Fruit fly (Drosophila melanogaster) whole organism: ENCODE data around the gene wwk.

ENCODE experiments used
- CG8478 ChIP-seq: fragments of >200 bp; optimal IDR thresholded peaks from 2 replicates; lab custom pipeline; 2018; ENCODE audit warnings: inconsistent platforms
- Dll ChIP-seq: fragments of >200 bp; optimal IDR thresholded peaks from 2 replicates; lab custom pipeline; 2017
- EcR ChIP-seq, 2 experiments: fragments of >200 bp; optimal IDR thresholded peaks; 2 replicates each; lab custom pipeline; 2017; ENCODE audit warnings: missing biosample characterization in 2 of 2, missing genetic modification characterization in 2 of 2, missing genetic modification reagents in 2 of 2
- pan ChIP-seq: fragments of >200 bp; optimal IDR thresholded peaks from 2 replicates; lab custom pipeline; 2017
- psq ChIP-seq: fragments of >200 bp; optimal IDR thresholded peaks from 2 replicates; lab custom pipeline; 2017
- usp ChIP-seq: fragments of >200 bp; optimal IDR thresholded peaks from 2 replicates; lab custom pipeline; 2017; ENCODE audit warnings: missing biosample characterization, missing genetic modification characterization, mixed read lengths

dm6 chr2L:15055105-15055504 lies 19.5 kb upstream of the wwk start:
- TF ChIP-seq psq (lab: Kevin White, UChicago) (no peak), pan (lab: Kevin White, UChicago) (no peak), usp (GFP tag; lab: Kevin White, UChicago) (no peak), CG8478 (lab: Kevin White, UChicago) (no peak), EcR (GFP tag; optimal IDR thresholded peaks at IDR 0.05; lab: Kevin White, UChicago) (no peak), Dll (no peak)
